Fruit fly (Drosophila melanogaster): ENCODE results near the gene Vm34Ca.

Gene Vm34Ca

DNA sequence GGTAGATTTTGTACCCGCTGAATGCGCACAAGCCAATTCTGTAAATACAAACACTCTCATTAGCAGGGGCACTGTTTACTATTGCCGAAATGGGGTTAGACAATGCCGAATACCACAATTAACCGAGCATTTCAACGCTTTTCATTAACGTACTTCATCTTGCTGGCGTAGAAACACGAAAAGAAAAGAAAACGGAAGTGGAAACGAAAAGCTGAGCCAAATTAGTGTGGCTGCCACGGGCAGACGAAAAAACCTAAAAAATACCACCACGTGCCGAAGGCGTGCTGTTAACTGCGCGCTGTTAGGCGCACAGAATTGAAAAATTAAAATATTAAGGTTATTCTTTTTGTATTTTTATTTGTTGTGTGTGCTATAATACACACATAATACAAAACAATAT, 16.5 kb downstream of the Vm34Ca start, which contains the start of gene RpL24:
RpL24 (minus strand) TSS at position 229 of the 400 bp plus-strand sequence.
- peak; percentile 83 for TF ChIP-seq noc (tag; optimal IDR thresholded peaks at IDR 0.05)

DNA sequence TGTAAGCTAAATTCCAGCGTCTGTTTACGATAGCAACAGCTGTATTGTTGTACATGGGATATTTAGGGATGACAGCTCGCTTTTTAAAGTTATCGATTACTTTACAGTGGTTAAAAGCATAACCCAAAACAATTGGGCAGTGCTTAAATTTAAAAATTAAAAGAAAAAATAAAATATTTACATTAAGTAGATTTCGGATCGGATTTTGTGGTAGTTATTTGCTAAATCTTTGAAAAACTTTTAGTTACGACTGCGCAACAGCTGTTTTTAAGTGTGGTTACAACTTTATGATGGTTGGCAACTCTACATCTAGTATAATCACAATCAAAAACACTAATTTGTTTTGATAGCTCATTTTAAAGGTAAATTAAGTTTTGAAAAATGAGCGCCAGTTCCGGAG, 24.2 kb downstream of the Vm34Ca start, which contains the start of the genes Ing5 and CG7099:
Ing5 (minus strand) TSS at position 58 of the 400 bp plus-strand sequence.
CG7099 (plus strand) TSS at position 317 of the 400 bp plus-strand sequence.
- peak; percentile 95 for TF ChIP-seq noc (tag; optimal IDR thresholded peaks at IDR 0.05)

DNA sequence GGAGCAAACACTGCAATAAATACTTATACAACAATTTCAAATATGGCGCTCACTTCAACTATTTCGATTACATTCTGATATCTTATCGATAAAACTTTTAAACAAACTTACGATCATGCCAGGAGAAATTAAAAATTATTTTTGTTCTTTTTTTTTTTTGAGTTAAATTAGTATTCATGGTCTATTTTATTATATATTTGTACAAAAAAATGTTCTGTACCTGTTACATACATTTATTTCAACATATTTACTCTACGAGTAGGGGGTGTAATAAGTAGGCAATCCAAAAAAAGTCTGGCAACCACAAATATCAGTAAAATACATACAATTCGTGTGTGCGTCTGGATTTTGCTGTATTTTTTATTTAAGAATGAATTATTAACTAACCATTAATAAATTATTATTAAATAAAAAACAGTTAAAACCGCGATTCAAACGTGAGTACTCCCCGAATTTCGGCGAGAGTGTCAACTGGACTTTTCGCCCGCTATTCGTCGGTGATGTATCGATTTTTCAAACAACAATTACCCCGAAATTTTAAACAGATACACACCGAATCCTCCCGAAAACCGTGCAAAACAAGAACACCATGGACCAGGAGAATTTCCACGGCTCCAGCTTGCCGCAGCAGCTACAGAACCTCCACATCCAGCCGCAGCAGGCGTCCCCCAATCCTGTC, 28.9 kb downstream of the Vm34Ca start, which contains the start of gene loqs:
loqs (plus strand) TSS at position 302 of the 679 bp plus-strand sequence.
- TF ChIP-seq noc (tag; optimal IDR thresholded peaks at IDR 0.05) = no peak

DNA sequence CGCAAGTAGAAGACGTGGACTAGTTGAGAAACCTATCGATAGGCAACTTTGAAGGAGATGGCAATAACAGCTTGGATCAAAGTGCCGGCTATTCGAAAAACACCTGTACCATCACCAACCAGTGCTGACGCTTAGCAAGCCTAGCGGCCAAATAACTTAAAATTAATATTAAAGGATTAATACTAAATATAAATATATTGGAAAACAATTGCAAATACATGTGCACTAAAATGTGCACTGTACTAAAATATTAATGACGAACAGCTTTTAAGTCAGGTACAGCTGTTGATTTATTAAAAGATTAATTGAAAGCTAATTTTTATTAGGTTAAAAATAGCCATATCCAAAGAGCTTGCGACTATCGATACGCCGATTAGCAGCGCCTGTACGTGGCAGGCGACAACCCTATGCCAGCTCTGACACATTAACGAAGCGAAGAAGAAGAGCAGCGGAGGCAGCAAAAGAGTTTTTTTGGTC, 32.9 kb downstream of the Vm34Ca start, which contains the start of the genes CG9302 and beta'COP:
CG9302 (minus strand) TSS at position 51 of the 477 bp plus-strand sequence.
beta'COP (plus strand) TSS at position 415 of the 477 bp plus-strand sequence.
- peak; percentile 79 for TF ChIP-seq noc (tag; optimal IDR thresholded peaks at IDR 0.05)

DNA sequence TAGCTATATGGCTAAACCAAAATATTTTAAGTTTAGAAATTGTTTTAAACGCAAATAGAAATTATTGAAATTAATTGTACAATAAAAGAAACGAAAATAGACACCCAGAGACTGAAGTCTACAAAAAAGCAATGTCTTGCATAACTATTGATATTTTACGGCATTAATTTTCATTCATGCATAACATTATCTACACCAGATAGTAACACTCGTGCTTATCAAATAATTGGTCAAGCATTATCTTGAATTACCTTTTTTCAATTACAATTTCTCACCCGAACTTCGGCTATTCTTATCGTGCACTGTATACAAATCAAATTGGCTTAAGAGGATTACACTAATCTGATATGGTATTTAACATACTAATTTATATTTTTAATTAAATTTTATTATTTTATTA, 35.3 kb downstream of the Vm34Ca start:
- TF ChIP-seq noc (tag; optimal IDR thresholded peaks at IDR 0.05) = no peak

DNA sequence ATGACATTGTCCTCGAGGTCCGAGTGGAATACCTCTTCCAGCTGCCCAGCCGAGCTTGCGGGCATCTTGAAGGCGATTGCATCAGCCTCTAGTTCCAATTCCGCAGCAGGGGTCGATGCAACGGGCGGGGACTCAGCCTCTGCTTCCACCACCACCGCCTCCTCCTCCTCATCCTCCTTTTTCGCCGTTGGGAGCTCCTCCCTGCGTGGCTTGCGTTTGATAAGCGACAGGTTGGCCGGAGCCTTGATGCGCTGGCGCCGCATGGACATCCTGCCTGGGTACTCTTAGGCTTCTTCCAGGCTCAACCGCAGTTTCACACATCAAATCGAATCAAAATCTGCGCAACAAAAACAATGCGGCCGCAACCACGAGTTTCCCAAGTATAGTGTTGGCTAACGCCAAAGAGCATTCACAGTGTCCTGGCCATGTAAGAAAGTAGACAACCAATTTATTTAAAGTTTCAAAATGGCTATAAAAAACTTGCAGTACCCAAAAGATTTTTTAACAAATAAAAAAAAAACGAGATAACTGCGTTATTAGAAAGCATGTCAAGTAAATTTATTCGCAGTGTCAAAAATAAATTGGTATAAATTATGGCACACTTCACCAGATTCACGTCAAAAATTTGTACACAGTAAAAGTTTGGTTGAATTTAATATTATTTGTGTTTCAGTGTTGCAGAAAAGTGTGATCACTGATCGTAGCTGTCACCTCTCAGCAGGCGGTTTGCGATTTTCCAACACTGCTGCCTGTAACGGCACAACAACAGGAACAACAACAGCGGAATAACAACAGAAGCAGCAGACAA, 37.8 kb downstream of the Vm34Ca start, which contains the start of the genes Bdp1 and CG6565:
Bdp1 (minus strand) TSS at position 456 of the 808 bp plus-strand sequence.
CG6565 (plus strand) TSS at position 585 of the 808 bp plus-strand sequence.
- TF ChIP-seq noc (tag; optimal IDR thresholded peaks at IDR 0.05) = peak; percentile 96

DNA sequence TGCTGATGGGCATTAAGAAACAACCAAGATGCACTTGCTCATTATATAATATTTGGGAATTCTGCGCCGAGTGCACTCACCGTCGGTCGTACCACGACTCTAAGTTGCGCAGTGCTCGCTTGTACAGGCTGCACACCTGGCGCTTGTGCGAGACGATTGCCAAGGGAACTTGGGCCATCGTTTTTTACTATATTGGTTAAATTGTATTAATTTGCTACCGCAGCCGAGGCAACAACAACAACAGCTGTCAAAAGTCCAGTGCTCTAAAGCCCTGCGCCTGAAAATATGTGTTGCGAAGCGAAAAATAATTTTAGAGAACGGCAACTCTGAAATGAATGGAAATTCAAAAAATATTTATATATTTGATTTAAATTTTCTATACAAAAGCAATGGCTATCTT, 40.7 kb downstream of the Vm34Ca start, which contains the start of gene ND-B22:
ND-B22 (minus strand) TSS at position 349 of the 400 bp plus-strand sequence.
- peak; percentile 16 for TF ChIP-seq noc (tag; optimal IDR thresholded peaks at IDR 0.05)

DNA sequence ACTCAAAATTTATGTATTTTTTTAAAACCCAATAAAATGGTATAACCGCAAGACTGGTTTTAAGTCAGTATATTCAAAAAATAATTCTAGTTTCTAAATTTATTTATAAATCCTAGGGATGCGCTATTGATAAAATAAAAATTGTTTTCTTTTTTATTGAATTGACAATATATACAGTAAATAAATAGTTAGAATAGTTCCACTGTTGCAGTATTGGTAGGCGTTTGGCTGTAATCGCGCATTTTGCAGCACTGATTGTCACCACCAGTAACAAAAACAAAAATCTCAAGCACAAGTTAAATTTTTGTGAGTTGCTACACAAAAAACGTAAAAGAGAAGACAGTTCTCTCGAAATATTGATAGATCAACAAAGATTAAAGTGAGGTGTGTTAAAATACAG, 42.5 kb downstream of the Vm34Ca start, which contains the start of gene CG31855:
CG31855 (plus strand) TSS at position 265 of the 400 bp plus-strand sequence.
- TF ChIP-seq noc (tag; optimal IDR thresholded peaks at IDR 0.05) = peak; percentile 80

DNA sequence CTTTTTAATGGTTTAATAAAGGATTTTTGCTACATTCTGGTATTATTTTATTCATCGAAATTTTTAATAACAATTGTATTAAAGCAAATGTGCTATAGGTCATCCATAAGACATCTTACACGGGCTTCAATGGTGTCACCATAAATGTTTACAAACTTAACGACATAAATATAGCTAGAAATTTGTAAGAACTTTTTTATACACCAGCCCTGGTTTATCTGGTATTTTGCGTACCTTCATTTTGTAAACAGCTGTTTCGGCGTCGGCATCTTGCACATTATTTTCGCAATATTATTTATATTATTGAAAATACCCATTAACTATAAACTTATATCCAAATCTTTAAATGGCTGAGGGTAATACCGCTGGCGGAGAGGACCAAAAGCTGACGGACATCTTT, 44.1 kb downstream of the Vm34Ca start, which contains the start of gene Tap42:
Tap42 (plus strand) TSS at position 240 of the 400 bp plus-strand sequence.
- TF ChIP-seq noc (tag; optimal IDR thresholded peaks at IDR 0.05) = no peak

DNA sequence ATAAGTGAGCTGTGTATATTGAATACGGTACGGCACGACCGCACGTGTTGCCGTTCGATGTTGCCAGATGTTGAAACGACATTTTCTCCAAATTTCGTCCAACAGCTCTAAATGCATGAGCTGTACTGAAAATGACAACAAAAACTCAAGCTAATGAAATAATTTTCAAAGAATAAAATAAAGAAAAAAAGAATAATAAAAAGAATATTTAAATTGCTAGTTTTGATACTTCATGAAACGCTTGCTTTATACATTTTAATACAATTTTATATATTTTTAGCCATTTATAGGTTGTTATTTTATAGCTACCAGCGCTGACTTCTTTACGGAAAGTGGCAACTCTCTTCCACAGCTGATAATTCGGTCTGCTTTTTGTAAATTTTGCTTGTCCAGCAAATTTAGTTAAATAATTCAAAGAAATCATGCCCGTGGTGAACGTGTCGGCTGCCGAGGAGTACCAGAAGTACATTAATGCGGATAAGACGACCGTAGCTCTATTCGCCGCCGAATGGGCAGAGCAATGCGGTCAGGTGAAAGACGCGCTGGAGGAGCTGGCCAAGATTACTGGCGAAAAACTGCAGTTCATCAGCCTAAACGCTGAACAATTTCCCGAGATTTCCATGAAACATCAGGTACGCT, 45.2 kb downstream of the Vm34Ca start, which contains the start of the genes Nnp-1 and Grx3:
Nnp-1 (minus strand) TSS at position 81 of the 639 bp plus-strand sequence.
Grx3 (plus strand) TSS at position 339 of the 639 bp plus-strand sequence.
- TF ChIP-seq noc (tag; optimal IDR thresholded peaks at IDR 0.05) = no peak

DNA sequence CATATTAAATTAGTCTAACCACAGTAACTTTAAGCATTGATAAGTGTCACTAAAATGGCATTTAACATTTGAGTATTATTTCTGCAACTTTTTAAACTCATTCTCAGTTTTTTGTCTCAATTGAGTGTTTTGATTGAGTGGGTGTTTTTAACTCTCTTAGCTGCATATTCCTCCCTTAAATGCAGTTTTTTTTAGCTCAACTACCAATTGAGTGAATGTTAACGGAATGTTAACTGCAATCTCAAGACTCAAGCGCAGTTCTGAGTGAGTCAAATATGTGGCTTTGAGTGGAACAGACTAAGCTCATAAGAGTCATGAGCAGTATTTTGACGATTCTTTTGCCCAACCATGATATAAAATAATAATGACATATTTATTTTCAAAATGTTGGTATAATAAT, 48.5 kb downstream of the Vm34Ca start:
- TF ChIP-seq noc (tag; optimal IDR thresholded peaks at IDR 0.05) = no peak

DNA sequence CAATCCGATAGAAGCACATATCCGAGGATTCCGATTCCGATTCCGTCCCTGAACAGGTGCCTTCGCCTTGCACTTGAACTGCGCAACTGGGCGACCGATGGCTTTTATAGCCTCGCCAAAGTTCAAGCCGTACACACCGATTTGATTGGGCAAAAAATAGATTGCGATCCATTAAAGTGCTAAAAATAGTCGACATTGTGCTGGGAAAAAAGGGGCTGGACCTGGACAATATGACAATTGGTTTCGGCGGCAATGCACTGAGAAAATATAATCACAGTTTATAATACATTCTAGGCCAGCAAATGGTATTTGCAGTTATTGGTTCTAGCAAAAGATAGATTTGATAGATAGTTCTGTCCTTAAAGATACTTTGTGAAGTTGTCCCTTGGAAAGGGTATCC, 50.0 kb downstream of the Vm34Ca start, which contains the start of gene CG9377:
CG9377 (minus strand) TSS at position 101 of the 400 bp plus-strand sequence.
- no peak for TF ChIP-seq noc (tag; optimal IDR thresholded peaks at IDR 0.05)

All from whole organism, larva.